Fruit fly (Drosophila melanogaster): ENCODE measurements around the gene CG7377.
"Not testable (repeated sequence)": the region's sequence is repeated elsewhere in the genome, so short reads cannot be mapped to it uniquely, and the experiment has no call there.

The CG7377 gene

dm6 chr3L:11589395-11589794 is at the start of gene CG7377:
TSS of gene CG7377 (plus strand) at chr3L:11589695.
- TF ChIP-seq CG14711 (tag; optimal IDR thresholded peaks at IDR 0.05); Hr96 (GFP tag; optimal IDR thresholded peaks at IDR 0.05); CG33017 (tag; optimal IDR thresholded peaks at IDR 0.05): not testable (repeated sequence)

- TF ChIP-seq pad (GFP tag; optimal IDR thresholded peaks at IDR 0.05) (no peak), Crg-1 (GFP tag; optimal IDR thresholded peaks at IDR 0.05) (peak; percentile 42), CG33017 (tag; optimal IDR thresholded peaks at IDR 0.05) (no peak), CG5204 (GFP tag; optimal IDR thresholded peaks at IDR 0.05) (no peak), cic (GFP tag; optimal IDR thresholded peaks at IDR 0.05) (peak; percentile 6), CG7045 (GFP tag; optimal IDR thresholded peaks at IDR 0.05) (no peak), tj (GFP tag; optimal IDR thresholded peaks at IDR 0.05) (no peak), CG7101 (tag; optimal IDR thresholded peaks at IDR 0.05) (peak; percentile 26)
Measured at dm6 chr3L:11540330-11540702, 49.2 kb upstream of the CG7377 start.

dm6 chr3L:11542437-11542836 is 47.1 kb upstream of the CG7377 start:
- no peak for TF ChIP-seq cic (GFP tag; optimal IDR thresholded peaks at IDR 0.05)
- TF ChIP-seq tj (GFP tag; optimal IDR thresholded peaks at IDR 0.05): peak; percentile 1
- no peak for TF ChIP-seq CG11617 (GFP tag; optimal IDR thresholded peaks at IDR 0.05)
- TF ChIP-seq CG14711 (tag; optimal IDR thresholded peaks at IDR 0.05): no peak
- TF ChIP-seq pad (GFP tag; optimal IDR thresholded peaks at IDR 0.05): no peak
- TF ChIP-seq Clk (GFP tag; optimal IDR thresholded peaks at IDR 0.05): no peak
- TF ChIP-seq Crg-1 (GFP tag; optimal IDR thresholded peaks at IDR 0.05): no peak
- no peak for TF ChIP-seq ovo (GFP tag; optimal IDR thresholded peaks at IDR 0.05)

- no peak for TF ChIP-seq CG11617 (GFP tag; optimal IDR thresholded peaks at IDR 0.05)
- no peak for TF ChIP-seq CG33017 (tag; optimal IDR thresholded peaks at IDR 0.05)
- TF ChIP-seq pad (GFP tag; optimal IDR thresholded peaks at IDR 0.05): no peak
- no peak for TF ChIP-seq toe (GFP tag; optimal IDR thresholded peaks at IDR 0.05)
- no peak for TF ChIP-seq CG7045 (GFP tag; optimal IDR thresholded peaks at IDR 0.05)
Measured at dm6 chr3L:11542948-11543347, 46.5 kb upstream of the CG7377 start.

DNA sequence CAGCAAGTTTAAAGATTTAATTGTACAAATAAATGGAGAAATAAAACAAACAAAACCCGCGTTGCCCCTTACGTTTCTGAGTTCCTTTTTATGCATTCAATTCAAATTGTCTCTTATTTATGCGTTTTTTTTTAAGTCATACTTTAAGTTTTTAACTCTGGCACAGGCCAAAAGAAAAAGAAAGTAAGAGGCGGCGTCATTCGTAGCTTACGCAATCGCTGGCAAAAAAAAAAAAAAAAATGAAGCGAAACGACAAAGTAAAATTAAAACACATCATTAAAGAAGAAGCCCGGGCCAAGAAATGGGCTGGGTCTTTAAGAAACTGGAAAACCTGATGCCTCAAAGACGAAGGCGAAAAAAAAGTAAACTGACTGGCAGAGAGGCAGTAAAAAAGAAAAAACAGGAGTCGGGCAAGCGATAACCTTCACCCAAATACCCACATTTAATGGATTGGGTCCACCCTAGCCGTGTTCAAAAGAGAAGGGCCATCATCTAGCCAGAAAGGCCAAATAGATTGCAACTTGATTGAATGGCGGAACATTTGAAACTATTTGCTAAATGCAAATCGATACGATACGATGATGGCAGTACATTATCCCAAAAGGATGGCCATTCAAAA is 45.7 kb upstream of the CG7377 start:
- TF ChIP-seq kay (GFP tag; ENCODE audit: borderline replicate concordance) (peak; percentile 72), Hr96 (GFP tag; optimal IDR thresholded peaks at IDR 0.05) (no peak)

DNA sequence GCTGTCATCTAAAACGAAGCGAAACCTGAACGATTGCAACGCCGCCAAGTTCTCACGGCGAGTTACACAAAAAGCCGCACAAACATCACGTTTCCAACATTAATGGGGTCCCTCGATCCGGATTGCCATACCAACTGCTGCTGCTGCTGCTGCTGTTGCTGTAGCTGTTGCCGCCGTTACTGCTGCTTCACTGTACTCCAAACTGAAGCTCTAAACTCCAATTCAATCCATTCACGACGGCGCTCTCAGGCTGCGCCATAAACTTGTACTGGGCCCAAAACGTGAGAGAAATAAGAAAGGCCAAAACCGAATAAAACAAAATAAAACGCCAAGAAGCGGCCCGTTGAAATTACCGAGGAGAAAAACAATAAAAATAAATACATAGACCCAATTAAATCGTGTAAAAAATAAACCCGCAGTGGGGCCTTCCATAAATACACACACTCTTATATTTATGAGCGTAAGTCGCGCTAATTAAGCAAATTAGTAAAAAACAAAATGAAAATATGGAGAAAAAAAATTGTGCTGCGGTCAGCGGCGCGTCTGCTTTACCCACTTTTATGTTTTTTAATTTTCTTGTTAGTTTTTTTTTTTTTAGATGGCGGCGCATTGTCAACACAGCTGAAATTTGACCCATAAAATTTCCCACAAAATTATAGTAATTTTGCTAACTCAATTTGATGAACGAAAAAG is 42.0 kb upstream of the CG7377 start:
- no peak for TF ChIP-seq CG12768 (GFP tag; optimal IDR thresholded peaks at IDR 0.05)
- no peak for TF ChIP-seq bab1 (GFP tag; optimal IDR thresholded peaks at IDR 0.05)
- TF ChIP-seq tj (GFP tag; optimal IDR thresholded peaks at IDR 0.05): peak; percentile 97
- no peak for TF ChIP-seq CG14711 (tag; optimal IDR thresholded peaks at IDR 0.05)
- TF ChIP-seq CG1620 (GFP tag; optimal IDR thresholded peaks at IDR 0.05): no peak
- TF ChIP-seq pad (GFP tag; optimal IDR thresholded peaks at IDR 0.05): no peak

DNA sequence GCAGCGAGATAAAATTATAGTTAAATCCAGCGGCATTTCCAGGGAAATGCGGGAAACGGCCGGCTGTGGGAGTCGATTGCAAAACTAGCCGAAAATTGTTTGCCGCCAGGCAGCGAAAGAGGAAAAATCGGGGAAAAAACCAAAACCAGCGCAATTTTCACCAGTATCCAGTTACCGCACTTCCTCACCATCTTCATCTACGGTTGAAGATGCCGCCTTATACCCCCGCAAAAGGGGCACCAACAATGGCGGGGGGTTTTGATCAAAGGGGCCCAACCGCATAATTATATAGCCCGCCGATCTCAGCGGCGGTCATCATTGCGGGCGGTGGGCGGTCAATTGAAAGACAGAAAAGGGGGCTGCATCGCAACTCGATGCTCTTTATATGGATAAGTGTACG is 41.5 kb upstream of the CG7377 start:
- TF ChIP-seq tj (GFP tag; optimal IDR thresholded peaks at IDR 0.05) (peak; percentile 82), CG5204 (GFP tag; optimal IDR thresholded peaks at IDR 0.05) (no peak)

- no peak for TF ChIP-seq CG33017 (tag; optimal IDR thresholded peaks at IDR 0.05)
- TF ChIP-seq bab1 (GFP tag; optimal IDR thresholded peaks at IDR 0.05): no peak
- no peak for TF ChIP-seq CG1620 (GFP tag; optimal IDR thresholded peaks at IDR 0.05)
- no peak for TF ChIP-seq CG12768 (GFP tag; optimal IDR thresholded peaks at IDR 0.05)
- TF ChIP-seq cic (GFP tag; optimal IDR thresholded peaks at IDR 0.05): no peak
- TF ChIP-seq tj (GFP tag; optimal IDR thresholded peaks at IDR 0.05): peak; percentile 59
Measured at dm6 chr3L:11549432-11549831, 40.1 kb upstream of the CG7377 start.

DNA sequence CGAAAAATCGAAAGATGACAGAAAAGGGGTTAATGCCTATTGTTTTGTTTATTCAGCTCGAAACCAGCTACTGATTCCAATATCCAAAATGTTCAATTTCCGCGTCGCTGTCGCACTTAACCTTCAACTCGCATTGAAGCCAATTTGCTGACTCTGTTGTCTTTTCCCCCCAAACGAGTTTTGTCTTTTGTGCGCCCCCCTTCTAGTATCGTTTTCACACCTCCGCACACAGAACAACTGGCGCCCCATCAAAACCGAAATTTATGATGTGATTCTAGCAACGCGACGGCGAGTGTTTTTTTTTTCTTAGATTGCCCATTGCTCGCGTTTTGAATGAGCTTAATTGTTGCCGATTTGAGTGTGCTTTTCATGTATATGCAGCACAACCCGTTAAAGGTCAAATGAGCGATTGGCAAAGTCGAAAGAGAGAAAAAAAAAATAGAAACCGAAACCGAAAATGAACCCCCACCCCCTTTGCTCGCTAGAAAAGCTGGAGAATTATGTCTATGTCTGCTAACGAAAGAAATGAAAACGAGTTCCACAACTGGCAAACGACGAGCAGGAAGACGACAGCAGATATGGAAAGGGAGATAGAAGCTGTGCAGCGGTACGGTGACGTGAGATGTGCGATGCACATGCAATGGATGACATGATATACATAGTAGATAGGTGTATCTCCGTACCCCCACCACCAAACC is 39.0 kb upstream of the CG7377 start:
- no peak for TF ChIP-seq CG5204 (GFP tag; optimal IDR thresholded peaks at IDR 0.05)
- TF ChIP-seq CG12768 (GFP tag; optimal IDR thresholded peaks at IDR 0.05): no peak
- no peak for TF ChIP-seq CG7045 (GFP tag; optimal IDR thresholded peaks at IDR 0.05)
- TF ChIP-seq CG14711 (tag; optimal IDR thresholded peaks at IDR 0.05): no peak
- no peak for TF ChIP-seq Crg-1 (GFP tag; optimal IDR thresholded peaks at IDR 0.05)
- no peak for TF ChIP-seq ovo (GFP tag; optimal IDR thresholded peaks at IDR 0.05)
- TF ChIP-seq tj (GFP tag; optimal IDR thresholded peaks at IDR 0.05): peak; percentile 89

Measured in whole organism, adult.